Worm (Caenorhabditis elegans) whole organism, L4 larva: ENCODE results near the gene C50E3.6.
"Not testable (repeated sequence)": the region's sequence is repeated elsewhere in the genome, so short reads cannot be mapped to it uniquely, and the experiment has no call there.

Experiments
- Y75B8A.6 ChIP-seq: fragments of 200-800 bp; sonication (Bioruptor generic); IDR thresholded peaks from 2 replicates; pipeline ENCODE4 v1.3.6; 2022; ENCODE audit warnings: missing genetic modification reagents, missing genetic modification characterization, missing compliant biosample characterization
- ama-1 ChIP-seq: fragments of 150-350 bp; optimal IDR thresholded peaks from 2 replicates; lab custom pipeline; 2014; ENCODE audit warnings: inconsistent platforms, mixed read lengths
- dmd-8 ChIP-seq: fragments of 200-800 bp; sonication (Bioruptor generic); IDR thresholded peaks from 2 replicates; pipeline ENCODE4 v1.3.6; 2022; ENCODE audit warnings: missing genetic modification characterization, missing compliant biosample characterization
- egl-27 ChIP-seq: sonication (generic microtip); optimal IDR thresholded peaks from 3 replicates; lab custom pipeline; 2017; ENCODE audit warnings: missing biosample characterization, missing genetic modification reagents, missing genetic modification characterization
- lin-29 ChIP-seq: fragments of 200-800 bp; sonication (Bioruptor generic); IDR thresholded peaks from 2 replicates; pipeline ENCODE4 v1.3.6; 2022; ENCODE audit warnings: missing genetic modification reagents, missing genetic modification characterization, missing compliant biosample characterization
- mep-1 ChIP-seq: fragments of 150-350 bp; sonication (generic microtip); optimal IDR thresholded peaks from 3 replicates; lab custom pipeline; 2014; ENCODE audit warnings: missing biosample characterization, missing genetic modification characterization
- nhr-237 ChIP-seq: sonication (generic microtip); optimal IDR thresholded peaks from 2 replicates; lab custom pipeline; 2017; ENCODE audit warnings: missing biosample characterization, missing genetic modification characterization
- snpc-4 ChIP-seq: fragments of 150-350 bp; optimal IDR thresholded peaks from 2 replicates; lab custom pipeline; 2014; ENCODE audit warnings: missing biosample characterization, missing genetic modification characterization

DNA sequence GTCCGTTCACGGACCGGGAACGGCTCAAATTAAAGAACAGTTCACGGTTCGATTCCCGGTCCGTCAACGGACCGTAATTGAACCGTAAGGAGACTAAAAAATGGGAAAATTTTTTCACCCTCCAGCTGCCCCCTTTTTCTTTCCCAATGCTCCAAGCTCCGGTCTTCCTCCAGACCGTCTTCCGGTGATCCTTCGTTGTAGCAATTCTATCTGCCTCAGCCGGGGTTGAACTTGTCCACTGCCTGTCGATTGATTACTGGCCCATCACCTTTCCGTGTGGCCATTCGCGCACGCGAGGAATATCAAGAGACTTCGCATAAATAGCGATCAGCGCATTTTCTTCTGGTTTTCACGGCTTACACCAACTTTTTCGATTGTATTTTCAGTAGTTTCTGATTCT is 41.9 kb downstream of the C50E3.6 start:
- TF ChIP-seq nhr-237 (tag; lab: Kevin White, UChicago); egl-27 (tag; lab: Kevin White, UChicago); ama-1 (lab: Kevin White, UChicago); mep-1 (tag; lab: Kevin White, UChicago); snpc-4 (tag; lab: Kevin White, UChicago); lin-29 (GFP tag; lab: Robert Waterston, UW): not testable (repeated sequence)
- TF ChIP-seq dmd-8 (GFP tag; lab: Robert Waterston, UW) (peak; percentile 95), Y75B8A.6 (GFP tag; lab: Robert Waterston, UW) (0 out of 2 replicates have a peak, but pooled peaks have one; percentile 10)
